Worm (Caenorhabditis elegans): ENCODE data around the gene srbc-56.

Gene srbc-56

DNA sequence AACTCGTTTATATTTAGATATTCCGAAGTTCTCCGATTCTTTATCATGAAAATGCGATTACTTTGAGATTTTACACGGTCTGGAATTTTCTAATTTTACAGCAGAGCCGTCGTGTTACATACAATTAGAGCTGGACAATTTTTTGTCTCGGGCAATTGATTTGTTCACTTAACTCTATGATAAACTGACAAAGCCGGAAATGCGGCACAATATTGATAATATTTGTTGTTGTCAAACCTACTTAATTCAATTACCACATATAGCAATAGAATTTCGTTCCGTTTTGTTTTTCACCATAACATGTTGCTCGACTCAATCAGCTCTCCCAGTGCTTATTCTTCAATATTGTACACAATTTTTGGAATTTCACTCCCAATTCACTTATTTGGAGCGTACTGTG, 31.6 kb upstream of the srbc-56 start, which contains the start of gene srh-299:
srh-299 (plus strand) TSS at position 301 of the 400 bp plus-strand sequence.
- no peak for TF ChIP-seq mdl-1 (tag; optimal IDR thresholded peaks at IDR 0.05)
- no peak for TF ChIP-seq grh-1 (GFP tag; IDR thresholded peaks at IDR 0.05)
- TF ChIP-seq Y116A8C.19 (tag; optimal IDR thresholded peaks at IDR 0.05; ENCODE audit: borderline replicate concordance): no peak
- TF ChIP-seq zag-1 (tag; optimal IDR thresholded peaks at IDR 0.05): no peak

DNA sequence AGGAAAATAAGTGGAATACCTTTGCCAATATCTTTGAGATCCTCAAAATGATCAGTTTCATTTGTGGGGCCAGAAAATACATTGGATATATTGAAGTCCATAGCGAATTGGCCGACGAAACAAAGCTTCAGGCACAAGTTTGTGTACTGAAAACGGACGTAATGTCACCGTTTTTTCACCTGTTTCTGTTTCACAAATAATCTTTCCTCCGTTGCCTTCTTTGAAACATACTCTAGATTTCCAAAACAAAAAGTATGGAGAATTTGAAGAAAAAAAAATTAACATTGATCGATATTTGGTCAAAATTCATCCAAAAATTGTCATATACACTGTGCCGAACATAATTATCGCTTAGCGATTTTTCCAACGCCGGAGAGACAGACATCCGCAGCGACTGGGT, 31.1 kb upstream of the srbc-56 start, which contains the start of gene srz-12:
srz-12 (minus strand) TSS at position 101 of the 400 bp plus-strand sequence.
- TF ChIP-seq Y116A8C.19 (tag; optimal IDR thresholded peaks at IDR 0.05; ENCODE audit: borderline replicate concordance): no peak
- TF ChIP-seq lsy-2 (tag; optimal IDR thresholded peaks at IDR 0.05): no peak
- no peak for TF ChIP-seq swsn-7 (tag; optimal IDR thresholded peaks at IDR 0.05)
- no peak for TF ChIP-seq ztf-4 (tag; optimal IDR thresholded peaks at IDR 0.05)
- no peak for TF ChIP-seq mdl-1 (tag; optimal IDR thresholded peaks at IDR 0.05)
- no peak for TF ChIP-seq nhr-19 (GFP tag; conservative IDR thresholded peaks at IDR 0.05)
- no peak for TF ChIP-seq unc-62 (GFP tag; optimal IDR thresholded peaks at IDR 0.05)
- no peak for TF ChIP-seq hpl-2 (GFP tag; optimal IDR thresholded peaks at IDR 0.05)
- no peak for TF ChIP-seq mep-1 (tag; optimal IDR thresholded peaks at IDR 0.05)
- TF ChIP-seq ceh-82 (tag; optimal IDR thresholded peaks at IDR 0.05): no peak
- TF ChIP-seq nhr-28 (tag; optimal IDR thresholded peaks at IDR 0.05): no peak
- no peak for TF ChIP-seq tlp-1 (tag; optimal IDR thresholded peaks at IDR 0.05)
- no peak for TF ChIP-seq elt-3 (tag; optimal IDR thresholded peaks at IDR 0.05)

DNA sequence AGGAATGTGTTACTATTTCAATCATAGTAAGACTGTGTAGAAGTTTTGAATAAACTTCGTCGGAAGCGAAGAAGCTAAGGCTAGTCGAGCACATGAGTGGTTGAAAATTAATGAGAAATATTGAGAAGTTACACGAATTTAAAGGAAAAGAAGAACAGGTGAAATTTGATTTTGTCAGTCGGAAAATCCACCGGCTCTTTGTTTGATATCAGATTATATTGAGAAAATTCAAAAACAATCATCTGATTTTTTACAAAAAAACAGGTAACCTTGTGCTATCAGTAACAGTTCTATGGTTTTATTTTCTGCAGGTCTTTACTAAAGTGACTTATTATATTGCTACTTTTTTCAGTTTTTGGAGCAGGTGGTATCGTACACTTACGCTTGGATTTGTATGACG, 26.8 kb upstream of the srbc-56 start, which contains the start of gene srh-148:
srh-148 (minus strand) TSS at position 101 of the 400 bp plus-strand sequence.
- TF ChIP-seq hpl-2 (GFP tag; optimal IDR thresholded peaks at IDR 0.05) (no peak), hlh-4 (tag; optimal IDR thresholded peaks at IDR 0.05) (peak; percentile 20), mdl-1 (tag; optimal IDR thresholded peaks at IDR 0.05) (no peak), F16B12.6 (tag; optimal IDR thresholded peaks at IDR 0.05) (no peak), lin-14 (GFP tag; optimal IDR thresholded peaks at IDR 0.05) (no peak), alr-1 (tag; optimal IDR thresholded peaks at IDR 0.05; ENCODE audit: borderline replicate concordance) (no peak)

DNA sequence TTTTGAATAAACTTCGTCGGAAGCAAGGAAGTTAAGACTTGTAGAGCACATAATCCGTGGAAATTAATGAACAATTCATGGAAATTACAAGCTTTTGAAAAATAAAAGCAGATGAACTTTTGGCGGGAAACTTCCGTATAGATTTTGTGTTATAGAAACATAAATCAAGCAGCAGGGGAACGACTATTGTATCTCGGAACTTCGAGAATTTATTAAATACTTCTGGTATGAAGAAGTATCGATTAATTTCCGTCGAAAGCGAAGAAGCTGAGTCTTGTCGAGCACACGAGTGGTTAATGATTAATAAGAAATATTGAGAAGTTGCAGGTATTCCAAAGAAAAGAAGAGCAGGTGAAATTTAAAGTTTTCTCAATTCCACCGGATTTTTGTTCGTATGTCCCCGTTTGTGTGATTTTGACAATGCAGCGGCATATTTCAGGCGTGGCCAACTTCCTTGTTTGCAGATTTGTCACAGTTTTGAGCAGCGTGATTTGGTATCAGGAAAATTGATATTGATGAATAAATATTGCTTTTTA, 18.9 kb upstream of the srbc-56 start, which contains the start of gene srh-147:
srh-147 (minus strand) TSS at position 51 of the 536 bp plus-strand sequence.
- TF ChIP-seq hlh-4 (tag; optimal IDR thresholded peaks at IDR 0.05): peak; percentile 92

DNA sequence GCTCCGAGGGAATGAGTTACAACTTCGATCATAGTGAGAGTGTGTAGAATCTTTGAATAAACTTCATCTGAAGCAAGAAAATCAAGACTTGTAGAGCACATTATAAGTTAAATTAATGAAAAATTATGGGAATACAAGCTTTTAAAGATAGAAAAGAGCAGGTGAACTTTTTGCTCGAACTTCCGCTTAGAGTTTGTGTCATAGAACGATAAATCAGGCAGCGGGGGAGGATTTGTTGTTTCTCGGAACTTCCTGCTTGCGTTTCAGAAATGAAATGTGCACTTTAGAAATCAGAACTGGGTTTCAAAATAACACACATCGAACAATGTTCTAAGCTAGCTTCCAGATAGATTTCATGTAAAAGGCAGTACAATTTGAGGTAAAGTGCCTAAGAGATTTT, 9.6 kb upstream of the srbc-56 start, which contains the start of gene srh-149:
srh-149 (minus strand) TSS at position 101 of the 400 bp plus-strand sequence.
- TF ChIP-seq hlh-4 (tag; optimal IDR thresholded peaks at IDR 0.05) (peak; percentile 50), ceh-82 (tag; optimal IDR thresholded peaks at IDR 0.05) (no peak)

DNA sequence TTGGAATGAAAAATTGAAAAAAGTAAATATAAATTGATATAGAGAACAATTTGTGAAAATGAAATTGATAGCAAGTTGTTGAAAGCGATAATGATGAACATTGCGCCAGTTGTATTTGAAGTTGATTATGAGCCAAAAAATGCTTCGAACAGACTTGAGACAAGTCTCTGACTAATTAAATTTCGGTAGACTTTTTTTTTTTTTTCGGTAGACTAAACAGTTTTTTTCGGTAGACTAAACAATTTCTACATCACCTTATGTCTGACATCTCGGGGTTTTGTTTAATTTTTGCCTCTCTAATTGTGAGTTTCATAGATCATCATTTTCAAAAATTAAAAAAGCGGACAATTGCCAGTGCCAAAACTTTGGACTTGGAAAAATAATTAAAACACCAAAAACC, 2.1 kb upstream of the srbc-56 start, which contains the start of gene srbc-54:
srbc-54 (minus strand) TSS at position 101 of the 400 bp plus-strand sequence.
- TF ChIP-seq vab-15 (tag; optimal IDR thresholded peaks at IDR 0.05) (no peak), nhr-20 (tag; optimal IDR thresholded peaks at IDR 0.05) (no peak), ama-1 (optimal IDR thresholded peaks at IDR 0.05) (no peak), pqm-1 (tag; optimal IDR thresholded peaks at IDR 0.05) (no peak), tbx-2 (tag; optimal IDR thresholded peaks at IDR 0.05) (no peak), nhr-12 (tag; optimal IDR thresholded peaks at IDR 0.05) (no peak), efl-1 (optimal IDR thresholded peaks at IDR 0.05) (no peak), efl-1 (GFP tag; optimal IDR thresholded peaks at IDR 0.05 in 1 of 2) (no peak), C04F5.9 (tag; optimal IDR thresholded peaks at IDR 0.05) (no peak), zip-4 (GFP tag; optimal IDR thresholded peaks at IDR 0.05) (no peak), unc-62 (GFP tag; optimal IDR thresholded peaks at IDR 0.05) (no peak), lin-13 (GFP tag; optimal IDR thresholded peaks at IDR 0.05) (no peak), nhr-47 (tag; optimal IDR thresholded peaks at IDR 0.05) (no peak), nhr-11 (tag; optimal IDR thresholded peaks at IDR 0.05) (no peak), ceh-8 (GFP tag; optimal IDR thresholded peaks at IDR 0.05) (no peak), snpc-4 (tag; optimal IDR thresholded peaks at IDR 0.05) (no peak), hlh-4 (tag; optimal IDR thresholded peaks at IDR 0.05) (no peak)

Data from whole organism, L1 larva.